Fruit fly (Drosophila melanogaster): Measurements from ENCODE around the gene nero.

nero gene

DNA sequence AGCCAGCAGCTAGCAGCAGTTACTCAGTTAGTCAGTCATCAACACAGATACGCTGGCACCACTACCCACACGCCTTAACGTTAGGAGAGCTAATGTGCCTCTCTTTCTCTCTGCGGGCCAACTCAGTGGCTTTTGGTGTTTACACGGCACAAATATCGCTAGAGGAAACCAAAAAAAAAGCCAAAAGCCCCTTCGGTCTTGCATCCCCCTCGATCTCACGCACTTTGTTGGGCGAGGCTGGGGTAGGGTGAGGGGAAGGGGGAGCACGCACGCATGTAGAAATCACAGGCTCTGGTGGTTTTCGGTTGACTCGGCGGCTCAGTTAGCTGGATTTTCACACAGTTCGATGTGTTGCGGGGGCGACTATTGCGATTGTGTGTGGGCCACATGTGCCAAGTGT is 25.4 kb downstream of the nero start (continued):
- TF ChIP-seq Asciz (GFP tag; optimal IDR thresholded peaks at IDR 0.05) = no peak
- no peak for TF ChIP-seq zfh2 (GFP tag; optimal IDR thresholded peaks at IDR 0.05)
- TF ChIP-seq Drgx (GFP tag; IDR thresholded peaks at IDR 0.05) = no peak
- peak; percentile 34 for TF ChIP-seq abd-A (tag; optimal IDR thresholded peaks at IDR 0.05)
- no peak for TF ChIP-seq usp (GFP tag; optimal IDR thresholded peaks at IDR 0.05)
- no peak for TF ChIP-seq BtbVII (GFP tag; optimal IDR thresholded peaks at IDR 0.05)
- TF ChIP-seq CG6813 (GFP tag; optimal IDR thresholded peaks at IDR 0.05) = no peak
- TF ChIP-seq inv (GFP tag; IDR thresholded peaks at IDR 0.05; ENCODE audit: partially characterized antibody) = no peak
- TF ChIP-seq NC2β (GFP tag; optimal IDR thresholded peaks at IDR 0.05) = no peak
- no peak for TF ChIP-seq Ravus (GFP tag; IDR thresholded peaks at IDR 0.05)
- TF ChIP-seq Fer2 (tag; optimal IDR thresholded peaks at IDR 0.05) = no peak
- TF ChIP-seq CG17359 (tag; optimal IDR thresholded peaks at IDR 0.05) = peak; percentile 38
- TF ChIP-seq repo (GFP tag; optimal IDR thresholded peaks at IDR 0.05) = no peak
- TF ChIP-seq CG3838 (GFP tag; optimal IDR thresholded peaks at IDR 0.05) = no peak
- TF ChIP-seq hbn (GFP tag; IDR thresholded peaks at IDR 0.05; ENCODE audit: partially characterized antibody) = no peak
- TF ChIP-seq gt (GFP tag; IDR thresholded peaks at IDR 0.05) = no peak
- no peak for TF ChIP-seq pita (GFP tag; optimal IDR thresholded peaks at IDR 0.05)
- no peak for TF ChIP-seq Tbp (GFP tag; optimal IDR thresholded peaks at IDR 0.05)
- TF ChIP-seq Stat92E (GFP tag; optimal IDR thresholded peaks at IDR 0.05) = no peak
- TF ChIP-seq ems (GFP tag; optimal IDR thresholded peaks at IDR 0.05) = no peak
- no peak for TF ChIP-seq CG30020 (tag; optimal IDR thresholded peaks at IDR 0.05)
- no peak for TF ChIP-seq Fer3 (tag; optimal IDR thresholded peaks at IDR 0.05)
- TF ChIP-seq B-H1 (GFP tag; IDR thresholded peaks at IDR 0.05) = no peak
- TF ChIP-seq Eip74EF (GFP tag; optimal IDR thresholded peaks at IDR 0.05) = no peak
- no peak for TF ChIP-seq CG3065 (GFP tag; optimal IDR thresholded peaks at IDR 0.05)
- no peak for TF ChIP-seq Sin3A (optimal IDR thresholded peaks at IDR 0.05)
- TF ChIP-seq CG1832 (GFP tag; optimal IDR thresholded peaks at IDR 0.05) = peak; percentile 28
- no peak for TF ChIP-seq E2f2 (GFP tag; IDR thresholded peaks at IDR 0.05)
- TF ChIP-seq chinmo (GFP tag; IDR thresholded peaks at IDR 0.05; ENCODE audit: partially characterized antibody) = peak; percentile 77; the same call in 1 of the 4 replicates
- no peak for TF ChIP-seq CG30431 (GFP tag; optimal IDR thresholded peaks at IDR 0.05)
- peak; percentile 48 to 57 for TF ChIP-seq Trl (optimal IDR thresholded peaks at IDR 0.05)
- no peak for TF ChIP-seq Trl (GFP tag; optimal IDR thresholded peaks at IDR 0.05)
- no peak for TF ChIP-seq tx (GFP tag; optimal IDR thresholded peaks at IDR 0.05)
- TF ChIP-seq TFAM (GFP tag; optimal IDR thresholded peaks at IDR 0.05) = no peak
- TF ChIP-seq hth (optimal IDR thresholded peaks at IDR 0.05) = no peak
- TF ChIP-seq CG6254 (GFP tag; optimal IDR thresholded peaks at IDR 0.05) = no peak
- TF ChIP-seq Opbp (GFP tag; IDR thresholded peaks at IDR 0.05; ENCODE audit: partially characterized antibody) = no peak
- TF ChIP-seq Kr (GFP tag; optimal IDR thresholded peaks at IDR 0.05) = no peak
- TF ChIP-seq Hmx (GFP tag; optimal IDR thresholded peaks at IDR 0.05) = no peak
- peak; percentile 44; the same call in 1 of the 2 replicates for TF ChIP-seq Adf1 (GFP tag; IDR thresholded peaks at IDR 0.05)
- TF ChIP-seq Antp (GFP tag; optimal IDR thresholded peaks at IDR 0.05) = no peak
- TF ChIP-seq CG16813 (GFP tag; IDR thresholded peaks at IDR 0.05; ENCODE audit: partially characterized antibody) = no peak
- TF ChIP-seq CG18262 (tag; optimal IDR thresholded peaks at IDR 0.05) = no peak
- TF ChIP-seq emc (GFP tag; optimal IDR thresholded peaks at IDR 0.05) = no peak
- TF ChIP-seq CG32772 (GFP tag; IDR thresholded peaks at IDR 0.05) = no peak
- TF ChIP-seq salm (tag; optimal IDR thresholded peaks at IDR 0.05) = no peak
- TF ChIP-seq crp (GFP tag; optimal IDR thresholded peaks at IDR 0.05) = no peak
- peak; percentile 28 for TF ChIP-seq CG10431 (GFP tag; optimal IDR thresholded peaks at IDR 0.05)
- no peak for TF ChIP-seq vnd (GFP tag; IDR thresholded peaks at IDR 0.05; ENCODE audit: partially characterized antibody)
- no peak for TF ChIP-seq Lhr (GFP tag; optimal IDR thresholded peaks at IDR 0.05)
- peak; percentile 14 for TF ChIP-seq CoRest (tag; optimal IDR thresholded peaks at IDR 0.05)
- no peak for TF ChIP-seq Oli (tag; optimal IDR thresholded peaks at IDR 0.05)
